Fruit fly (Drosophila melanogaster) whole organism, wandering third instar larva: ENCODE results near the gene VAChT.
A peak's percentile ranks its signal among the peaks of the same experiment; 100 is the strongest.

Source experiments
- Abd-B ChIP-seq: fragments of >200 bp; optimal IDR thresholded peaks from 2 replicates; lab custom pipeline; 2017; ENCODE audit warnings: missing biosample characterization, missing genetic modification characterization
- CG32264 ChIP-seq: fragments of 200-800 bp; sonication (Bioruptor generic); optimal IDR thresholded peaks from 2 replicates; lab custom pipeline; 2016; ENCODE audit warnings: missing biosample characterization, missing genetic modification characterization
- CG9705 ChIP-seq: fragments of 200-800 bp; sonication (Bioruptor generic); optimal IDR thresholded peaks from 2 replicates; lab custom pipeline; 2018; ENCODE audit warnings: missing biosample characterization, mild to moderate bottlenecking, missing genetic modification characterization
- CrebA ChIP-seq: fragments of 200-800 bp; sonication (Bioruptor generic); optimal IDR thresholded peaks from 2 replicates; lab custom pipeline; 2016; ENCODE audit warnings: missing biosample characterization, mild to moderate bottlenecking, missing genetic modification characterization, borderline replicate concordance
- Dfd ChIP-seq: fragments of >200 bp; optimal IDR thresholded peaks from 2 replicates; lab custom pipeline; 2017; ENCODE audit warnings: missing biosample characterization, missing genetic modification characterization
- Dif ChIP-seq: fragments of 200-275, 200-300 bp; sonication (Bioruptor generic); optimal IDR thresholded peaks from 2 replicates; lab custom pipeline; 2018; ENCODE audit warnings: missing biosample characterization, missing genetic modification characterization; ENCODE audit not compliant: partially characterized antibody
- GATAd ChIP-seq: sonication (Bioruptor generic); optimal IDR thresholded peaks from 2 replicates; lab custom pipeline; 2016; ENCODE audit warnings: missing biosample characterization, missing genetic modification characterization
- HLH106 ChIP-seq: fragments of 200-800 bp; optimal IDR thresholded peaks from 3 replicates; lab custom pipeline; 2019; ENCODE audit warnings: missing biosample characterization, mild to moderate bottlenecking, missing genetic modification characterization, moderate library complexity
- Hnf4 ChIP-seq: fragments of 200-800 bp; sonication (Bioruptor generic); optimal IDR thresholded peaks from 2 replicates; lab custom pipeline; 2016; ENCODE audit warnings: missing biosample characterization, mild to moderate bottlenecking, missing genetic modification characterization
- Hr78 ChIP-seq: fragments of >200 bp; optimal IDR thresholded peaks from 2 replicates; lab custom pipeline; 2017; ENCODE audit warnings: missing biosample characterization, missing genetic modification characterization
- Hr83 ChIP-seq: fragments of 200-300 bp; sonication (Bioruptor generic); optimal IDR thresholded peaks from 2 replicates; lab custom pipeline; 2016; ENCODE audit warnings: missing biosample characterization, mild to moderate bottlenecking, missing genetic modification characterization, moderate library complexity; ENCODE audit not compliant: poor library complexity, severe bottlenecking
- Jra ChIP-seq: sonication (Bioruptor generic); optimal IDR thresholded peaks from 2 replicates; lab custom pipeline; 2016; ENCODE audit warnings: missing biosample characterization, missing genetic modification characterization
- Mio ChIP-seq: sonication (Bioruptor generic); optimal IDR thresholded peaks from 2 replicates; lab custom pipeline; 2016; ENCODE audit warnings: missing biosample characterization, missing genetic modification characterization
- Myc ChIP-seq: fragments of >200 bp; optimal IDR thresholded peaks from 2 replicates; lab custom pipeline; 2017
- N ChIP-seq: fragments of >200 bp; optimal IDR thresholded peaks from 2 replicates; lab custom pipeline; 2018; ENCODE audit warnings: missing biosample characterization, missing external identifiers, missing genetic modification characterization
- OdsH ChIP-seq: fragments of 200-800 bp; sonication (Bioruptor generic); optimal IDR thresholded peaks from 2 replicates; lab custom pipeline; 2016; ENCODE audit warnings: missing biosample characterization, mild to moderate bottlenecking, missing genetic modification characterization
- Rel ChIP-seq, 2 experiments: fragments of 200-800 bp; sonication (Bioruptor generic) in 1 of 2; optimal IDR thresholded peaks; 2 replicates in 1 of 2; 3 replicates in 1 of 2; lab custom pipeline; 2016 to 2019; ENCODE audit warnings: mild to moderate bottlenecking in 2 of 2, missing biosample characterization in 2 of 2, missing genetic modification characterization in 2 of 2, moderate library complexity in 1 of 2
- Sp1 ChIP-seq: fragments of 200-800 bp; sonication (Bioruptor generic); optimal IDR thresholded peaks from 3 replicates; lab custom pipeline; 2019; ENCODE audit warnings: missing biosample characterization, mild to moderate bottlenecking, missing genetic modification characterization, moderate library complexity
- Vsx2 ChIP-seq: fragments of 200-300, 225-300 bp; sonication (Bioruptor generic); optimal IDR thresholded peaks from 2 replicates; lab custom pipeline; 2018; ENCODE audit warnings: missing biosample characterization, missing genetic modification characterization; ENCODE audit not compliant: partially characterized antibody
- br ChIP-seq: fragments of 200-800 bp; sonication (Bioruptor generic); optimal IDR thresholded peaks from 2 replicates; lab custom pipeline; 2016; ENCODE audit warnings: missing biosample characterization, missing genetic modification characterization
- brk ChIP-seq: fragments of 200-800 bp; sonication (Bioruptor generic); optimal IDR thresholded peaks from 2 replicates; lab custom pipeline; 2016; ENCODE audit warnings: missing biosample characterization, mild to moderate bottlenecking, missing genetic modification characterization
- dl ChIP-seq, 2 experiments: fragments of 175-275, 200-275 bp in 1 of 2; fragments of 200-275 bp in 1 of 2; sonication (Bioruptor generic); optimal IDR thresholded peaks; lab custom pipeline; 2018; ENCODE audit warnings: mild to moderate bottlenecking in 2 of 2, missing biosample characterization in 2 of 2, missing genetic modification characterization in 2 of 2, moderate library complexity in 2 of 2; ENCODE audit not compliant: partially characterized antibody in 2 of 2, insufficient read depth in 1 of 2
- dmrt93B ChIP-seq: fragments of 200-800 bp; sonication (Bioruptor generic); optimal IDR thresholded peaks from 2 replicates; lab custom pipeline; 2018; ENCODE audit warnings: missing biosample characterization, mild to moderate bottlenecking, missing genetic modification characterization
- dsf ChIP-seq: sonication (Bioruptor generic); optimal IDR thresholded peaks from 2 replicates; lab custom pipeline; 2016; ENCODE audit warnings: missing biosample characterization, missing genetic modification characterization, borderline replicate concordance
- ey ChIP-seq: fragments of 200-800 bp; sonication (Bioruptor generic); optimal IDR thresholded peaks from 2 replicates; lab custom pipeline; 2016; ENCODE audit warnings: missing biosample characterization, missing genetic modification characterization
- foxo ChIP-seq, 2 experiments: fragments of 200-800 bp; sonication (Bioruptor generic); optimal IDR thresholded peaks; 2 replicates in 1 of 2; 3 replicates in 1 of 2; lab custom pipeline; 2016 to 2017; ENCODE audit warnings: missing biosample characterization in 2 of 2, missing genetic modification characterization in 2 of 2
- fru ChIP-seq: fragments of 200-800 bp; sonication (Bioruptor generic); optimal IDR thresholded peaks from 3 replicates; lab custom pipeline; 2016; ENCODE audit warnings: missing biosample characterization, mild to moderate bottlenecking, missing genetic modification characterization
- h ChIP-seq: fragments of 200-800 bp; sonication (Bioruptor generic); optimal IDR thresholded peaks from 3 replicates; lab custom pipeline; 2016; ENCODE audit warnings: missing biosample characterization, mild to moderate bottlenecking, missing genetic modification characterization
- jim ChIP-seq: fragments of 175-275, 200-325 bp; sonication (Bioruptor generic); optimal IDR thresholded peaks from 2 replicates; lab custom pipeline; 2016; ENCODE audit warnings: missing biosample characterization, mild to moderate bottlenecking, missing genetic modification characterization
- lola ChIP-seq: fragments of >200 bp; optimal IDR thresholded peaks from 2 replicates; lab custom pipeline; 2017; ENCODE audit warnings: missing biosample characterization, missing genetic modification characterization
- pan ChIP-seq: fragments of >200 bp; optimal IDR thresholded peaks from 2 replicates; lab custom pipeline; 2017
- psq ChIP-seq: fragments of 200-800 bp; sonication (Bioruptor generic); optimal IDR thresholded peaks from 3 replicates; lab custom pipeline; 2017; ENCODE audit warnings: missing biosample characterization, mild to moderate bottlenecking, missing genetic modification characterization, moderate library complexity
- rgr ChIP-seq: fragments of 200-800 bp; sonication (Bioruptor generic); optimal IDR thresholded peaks from 3 replicates; lab custom pipeline; 2016; ENCODE audit warnings: missing biosample characterization, mild to moderate bottlenecking, missing genetic modification characterization
- sage ChIP-seq: fragments of 200-800 bp; sonication (Bioruptor generic); optimal IDR thresholded peaks from 2 replicates; lab custom pipeline; 2016; ENCODE audit warnings: missing biosample characterization, mild to moderate bottlenecking, missing genetic modification characterization
- sv ChIP-seq: fragments of 200-800 bp; sonication (Bioruptor generic); optimal IDR thresholded peaks from 3 replicates; lab custom pipeline; 2016; ENCODE audit warnings: missing biosample characterization, missing genetic modification characterization
- tai ChIP-seq: sonication (Bioruptor generic); optimal IDR thresholded peaks from 2 replicates; lab custom pipeline; 2016; ENCODE audit warnings: missing biosample characterization, missing genetic modification characterization
- usp ChIP-seq: fragments of >200 bp; optimal IDR thresholded peaks from 2 replicates; lab custom pipeline; 2017; ENCODE audit warnings: missing biosample characterization, missing genetic modification characterization
- woc ChIP-seq: sonication (Bioruptor generic); optimal IDR thresholded peaks from 2 replicates; lab custom pipeline; 2016; ENCODE audit warnings: missing biosample characterization, mild to moderate bottlenecking, missing genetic modification characterization

The VAChT gene

DNA sequence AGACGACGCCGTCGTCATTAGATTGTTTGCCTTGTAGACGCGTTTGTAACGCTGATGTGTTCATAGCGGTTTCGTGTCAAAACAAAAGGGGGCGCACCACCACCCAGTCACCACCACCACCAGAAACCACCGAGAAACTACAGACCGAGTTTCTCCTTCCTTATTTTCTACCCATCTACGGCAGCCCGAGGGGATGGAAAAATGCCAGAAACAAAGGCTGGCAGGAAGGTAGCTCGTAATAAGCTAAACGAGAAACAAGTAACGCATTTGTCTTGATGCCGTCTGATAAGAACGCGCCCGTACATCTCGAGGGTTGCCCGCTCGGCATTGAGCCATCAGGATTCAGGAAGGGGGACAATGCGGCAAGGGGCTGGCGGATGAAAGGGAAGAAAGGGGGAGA, 2.2 kb downstream of the VAChT start:
- no peak for TF ChIP-seq woc (GFP tag; lab: Kevin White, UChicago)
- no peak for TF ChIP-seq brk (GFP tag; lab: Kevin White, UChicago)
- no peak for TF ChIP-seq Jra (GFP tag; lab: Kevin White, UChicago)
- TF ChIP-seq fru (GFP tag; lab: Kevin White, UChicago), result no peak
- no peak for TF ChIP-seq Dfd (GFP tag; lab: Kevin White, UChicago)
- TF ChIP-seq Rel (GFP tag; optimal IDR thresholded peaks at IDR 0.05; lab: Kevin White, UChicago), result no peak
- no peak for TF ChIP-seq Rel (tag; optimal IDR thresholded peaks at IDR 0.05; lab: Kevin White, UChicago)
- no peak for TF ChIP-seq rgr (GFP tag; lab: Kevin White, UChicago)
- TF ChIP-seq usp (GFP tag; lab: Kevin White, UChicago), result no peak
- no peak for TF ChIP-seq Abd-B
- TF ChIP-seq ey (GFP tag; lab: Kevin White, UChicago), result no peak

DNA sequence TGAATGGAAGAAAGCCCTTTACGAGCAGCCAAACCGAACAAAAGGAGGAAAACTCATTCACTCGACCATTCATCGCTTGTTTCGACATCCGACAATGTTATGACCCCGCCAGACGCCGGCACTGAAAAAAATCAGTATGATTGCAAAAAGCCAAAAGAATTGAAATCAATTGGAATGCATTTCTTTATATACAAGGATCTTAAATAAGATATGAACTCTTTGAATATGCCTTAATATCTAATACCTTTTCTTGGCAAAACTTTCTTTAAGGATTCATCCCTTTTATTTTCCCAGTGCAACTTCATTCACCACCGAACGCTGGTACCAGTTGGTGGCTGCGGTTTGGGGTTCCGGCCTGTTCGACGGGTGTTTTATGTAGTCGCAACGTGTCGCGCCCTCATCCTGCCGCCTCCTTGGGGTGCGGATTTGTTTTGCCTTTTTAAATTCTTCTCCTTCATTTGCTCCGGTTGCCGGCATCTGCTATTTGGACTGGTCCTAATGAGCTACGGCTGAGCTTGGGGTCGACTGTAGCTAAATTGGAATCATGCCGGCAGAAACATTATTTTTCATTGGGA, 14.6 kb downstream of the VAChT start:
- TF ChIP-seq HLH106 (tag; lab: Kevin White, UChicago) (peak; percentile 83), foxo (GFP tag; optimal IDR thresholded peaks at IDR 0.05; lab: Kevin White, UChicago) (peak in 1 of 2 experiments; percentile 82), Hnf4 (peak; percentile 61), Myc (lab: Kevin White, UChicago) (no peak), Rel (GFP tag; optimal IDR thresholded peaks at IDR 0.05; lab: Kevin White, UChicago) (no peak), Rel (tag; optimal IDR thresholded peaks at IDR 0.05; lab: Kevin White, UChicago) (peak; percentile 57), GATAd (GFP tag; lab: Kevin White, UChicago) (no peak), h (peak; percentile 81), tai (GFP tag; lab: Kevin White, UChicago) (no peak), CG9705 (GFP tag; lab: Kevin White, UChicago) (peak; percentile 59), fru (GFP tag; lab: Kevin White, UChicago) (peak; percentile 84), Jra (GFP tag; lab: Kevin White, UChicago) (peak; percentile 54), ey (GFP tag; lab: Kevin White, UChicago) (peak; percentile 82), CrebA (GFP tag; lab: Kevin White, UChicago) (peak; percentile 11), br (GFP tag; lab: Kevin White, UChicago) (peak; percentile 71), Hr83 (GFP tag; lab: Kevin White, UChicago) (no peak), Dif (GFP tag; lab: Kevin White, UChicago) (no peak), dl (GFP tag; optimal IDR thresholded peaks at IDR 0.05; lab: Kevin White, UChicago; ENCODE audit: insufficient read depth in 1 of 2, partially characterized antibody in 2 of 2) (no peak), Vsx2 (no peak), usp (GFP tag; lab: Kevin White, UChicago) (no peak), Sp1 (GFP tag; lab: Kevin White, UChicago) (peak; percentile 82), sv (GFP tag; lab: Kevin White, UChicago) (peak; percentile 80), lola (GFP tag; lab: Kevin White, UChicago) (no peak), Abd-B (no peak), dsf (GFP tag; lab: Kevin White, UChicago) (no peak), sage (GFP tag; lab: Kevin White, UChicago) (peak; percentile 22), jim (GFP tag; lab: Kevin White, UChicago) (no peak), CG32264 (no peak), rgr (GFP tag; lab: Kevin White, UChicago) (peak; percentile 74), OdsH (GFP tag; lab: Kevin White, UChicago) (peak; percentile 74), woc (GFP tag; lab: Kevin White, UChicago) (peak; percentile 62), Hr78 (GFP tag; lab: Kevin White, UChicago) (no peak), pan (lab: Kevin White, UChicago) (no peak), brk (GFP tag; lab: Kevin White, UChicago) (peak; percentile 49), Mio (GFP tag; lab: Kevin White, UChicago) (no peak), Dfd (GFP tag; lab: Kevin White, UChicago) (no peak), psq (GFP tag; lab: Kevin White, UChicago) (peak; percentile 59), dmrt93B (peak; percentile 39), N (GFP tag; lab: Kevin White, UChicago) (no peak)
